Fruit fly (Drosophila melanogaster) whole organism, embryonic: ENCODE results near the gene CG43894.
A peak's percentile ranks its signal among the peaks of the same experiment; 100 is the strongest.

Source experiments
- Aef1 ChIP-seq: fragments of 200-800 bp; sonication (Bioruptor generic); IDR thresholded peaks from 3 replicates; pipeline ENCODE4 v1.3.6; 2022; ENCODE audit warnings: missing biosample characterization, missing genetic modification characterization
- Asciz ChIP-seq: fragments of 200-800 bp; sonication (Bioruptor generic); optimal IDR thresholded peaks from 2 replicates; lab custom pipeline; 2017; ENCODE audit warnings: missing biosample characterization, mild to moderate bottlenecking, missing genetic modification characterization, missing genetic modification reagents
- Bdp1 ChIP-seq: fragments of 200-800 bp; sonication (Bioruptor generic); optimal IDR thresholded peaks from 3 replicates; lab custom pipeline; 2016; ENCODE audit warnings: missing biosample characterization, missing genetic modification characterization
- CG10209 ChIP-seq: fragments of 200-800 bp; sonication (Bioruptor generic); optimal IDR thresholded peaks from 3 replicates; lab custom pipeline; 2017; ENCODE audit warnings: missing biosample characterization, mild to moderate bottlenecking, missing genetic modification characterization, missing genetic modification reagents
- CG10267 ChIP-seq: fragments of 200-800 bp; sonication (Bioruptor generic); optimal IDR thresholded peaks from 2 replicates; lab custom pipeline; 2018; ENCODE audit warnings: missing biosample characterization, mild to moderate bottlenecking, missing genetic modification characterization, moderate library complexity
- CG10462 ChIP-seq: fragments of 200-800 bp; sonication (Bioruptor generic); optimal IDR thresholded peaks from 2 replicates; lab custom pipeline; 2016; ENCODE audit warnings: missing biosample characterization, missing genetic modification characterization
- CG10654 ChIP-seq: fragments of 200-800 bp; sonication (Bioruptor generic); optimal IDR thresholded peaks from 2 replicates; lab custom pipeline; 2016; ENCODE audit warnings: missing biosample characterization, missing genetic modification characterization
- CG10979 ChIP-seq: fragments of 200-800 bp; sonication (Bioruptor generic); optimal IDR thresholded peaks from 2 replicates; lab custom pipeline; 2018; ENCODE audit warnings: missing biosample characterization, mild to moderate bottlenecking, missing genetic modification characterization, moderate library complexity
- CG11695 ChIP-seq: fragments of 200-800 bp; sonication (Bioruptor generic); IDR thresholded peaks from 3 replicates; pipeline ENCODE4 v1.3.6; 2022; ENCODE audit warnings: missing biosample characterization, missing genetic modification characterization
- CG14050 ChIP-seq: fragments of 200-800 bp; sonication (Bioruptor generic); IDR thresholded peaks from 3 replicates; pipeline ENCODE4 v1.3.6; 2022; ENCODE audit warnings: missing biosample characterization, missing genetic modification characterization
- CG15696 ChIP-seq: fragments of 200-800 bp; sonication (Bioruptor generic); optimal IDR thresholded peaks from 2 replicates; lab custom pipeline; 2019; ENCODE audit warnings: missing biosample characterization, mild to moderate bottlenecking, missing genetic modification characterization, moderate library complexity
- CG17912 ChIP-seq: fragments of 200-800 bp; sonication (Bioruptor generic); optimal IDR thresholded peaks from 2 replicates; lab custom pipeline; 2018; ENCODE audit warnings: missing biosample characterization, mild to moderate bottlenecking, missing genetic modification characterization
- CG1792 ChIP-seq: fragments of 200-800 bp; sonication (Bioruptor generic); optimal IDR thresholded peaks from 2 replicates; lab custom pipeline; 2016; ENCODE audit warnings: missing biosample characterization, missing genetic modification characterization
- CG18262 ChIP-seq: fragments of 200-800 bp; optimal IDR thresholded peaks from 3 replicates; lab custom pipeline; 2019; ENCODE audit warnings: missing biosample characterization, mild to moderate bottlenecking, missing genetic modification characterization, moderate library complexity
- CG2129 ChIP-seq: fragments of 200-800 bp; sonication (Bioruptor generic); IDR thresholded peaks from 2 replicates; pipeline ENCODE4 v1.3.6; 2022; ENCODE audit warnings: missing biosample characterization, missing genetic modification characterization; ENCODE audit not compliant: partially characterized antibody
- CG2875 ChIP-seq: fragments of 200-800 bp; sonication (Bioruptor generic); optimal IDR thresholded peaks from 2 replicates; lab custom pipeline; 2017; ENCODE audit warnings: missing biosample characterization, mild to moderate bottlenecking, missing genetic modification characterization, missing genetic modification reagents
- CG4854 ChIP-seq: fragments of 200-800 bp; sonication (Bioruptor generic); optimal IDR thresholded peaks from 2 replicates; lab custom pipeline; 2016; ENCODE audit warnings: missing biosample characterization, missing genetic modification characterization, inconsistent platforms
- CG6791 ChIP-seq: fragments of 200-800 bp; sonication (Bioruptor generic); IDR thresholded peaks from 3 replicates; pipeline ENCODE4 v1.3.6; 2022; ENCODE audit warnings: missing biosample characterization, missing genetic modification characterization; ENCODE audit not compliant: partially characterized antibody
- CG7556 ChIP-seq: fragments of 200-800 bp; sonication (Bioruptor generic); optimal IDR thresholded peaks from 2 replicates; lab custom pipeline; 2017; ENCODE audit warnings: missing biosample characterization, mild to moderate bottlenecking, missing genetic modification characterization
- CG7963 ChIP-seq: fragments of 200-800 bp; sonication (Bioruptor generic); IDR thresholded peaks from 3 replicates; pipeline ENCODE4 v1.3.6; 2022; ENCODE audit warnings: missing biosample characterization, missing genetic modification characterization; ENCODE audit not compliant: partially characterized antibody
- CG9215 ChIP-seq: fragments of 200-800 bp; sonication (Bioruptor generic); IDR thresholded peaks from 2 replicates; pipeline ENCODE4 v1.3.6; 2022; ENCODE audit warnings: missing biosample characterization, missing genetic modification characterization
- Dbx ChIP-seq: fragments of 200-800 bp; sonication (Bioruptor generic); IDR thresholded peaks from 3 replicates; pipeline ENCODE4 v1.3.6; 2022; ENCODE audit warnings: missing biosample characterization, missing genetic modification characterization
- Eip74EF ChIP-seq, 2 experiments: fragments of 200-800 bp in 1 of 2; fragments of >200 bp in 1 of 2; sonication (Bioruptor generic) in 1 of 2; optimal IDR thresholded peaks; 2 replicates each; lab custom pipeline; 2017 to 2019; ENCODE audit warnings: missing biosample characterization in 2 of 2, missing genetic modification characterization in 2 of 2, mild to moderate bottlenecking in 1 of 2, moderate library complexity in 1 of 2
- HmgD ChIP-seq: fragments of 200-800 bp; sonication (Bioruptor generic); optimal IDR thresholded peaks from 3 replicates; lab custom pipeline; 2016; ENCODE audit warnings: missing biosample characterization, missing genetic modification characterization
- Med ChIP-seq: fragments of 200-800 bp; sonication (Bioruptor generic); peaks from one replicate; lab custom pipeline; 2016; ENCODE audit warnings: missing biosample characterization, missing genetic modification characterization, mild to moderate bottlenecking, inconsistent platforms, moderate library complexity
- NFAT ChIP-seq: fragments of 200-800 bp; sonication (Bioruptor generic); IDR thresholded peaks from 2 replicates; pipeline ENCODE4 v1.3.6; 2022; ENCODE audit warnings: missing biosample characterization, missing genetic modification characterization
- Nf-YA ChIP-seq: fragments of 200-800 bp; sonication (Bioruptor generic); IDR thresholded peaks from 2 replicates; pipeline ENCODE4 v1.3.6; 2022; ENCODE audit warnings: missing biosample characterization, missing genetic modification characterization
- aop ChIP-seq: fragments of 200-800 bp; sonication (Bioruptor generic); IDR thresholded peaks from 2 replicates; pipeline ENCODE4 v1.3.6; 2022; ENCODE audit warnings: missing biosample characterization, missing genetic modification characterization
- ase ChIP-seq: fragments of 200-800 bp; sonication (Bioruptor generic); IDR thresholded peaks from 3 replicates; pipeline ENCODE4 v1.3.6; 2022; ENCODE audit warnings: missing biosample characterization, missing genetic modification characterization
- ato ChIP-seq: fragments of 200-800 bp; sonication (Bioruptor generic); IDR thresholded peaks from 2 replicates; pipeline ENCODE4 v1.3.6; 2022; ENCODE audit warnings: missing biosample characterization, missing genetic modification characterization; ENCODE audit not compliant: partially characterized antibody
- crc ChIP-seq: fragments of 200-800 bp; sonication (Bioruptor generic); optimal IDR thresholded peaks from 2 replicates; lab custom pipeline; 2016; ENCODE audit warnings: missing biosample characterization, missing genetic modification characterization
- eve ChIP-seq, 2 experiments: fragments of >200 bp; optimal IDR thresholded peaks; 2 replicates each; lab custom pipeline; 2017; ENCODE audit warnings: missing biosample characterization in 2 of 2, missing genetic modification characterization in 2 of 2
- fd64A ChIP-seq: fragments of 200-800 bp; sonication (Bioruptor generic); optimal IDR thresholded peaks from 3 replicates; lab custom pipeline; 2018; ENCODE audit warnings: missing biosample characterization, mild to moderate bottlenecking, missing genetic modification characterization
- ftz-f1 ChIP-seq: fragments of 200-800 bp; sonication (Bioruptor generic); optimal IDR thresholded peaks from 2 replicates; lab custom pipeline; 2016; ENCODE audit warnings: missing biosample characterization, missing genetic modification characterization
- gro ChIP-seq: fragments of 200-800 bp; sonication (Bioruptor generic); optimal IDR thresholded peaks from 2 replicates; lab custom pipeline; 2016; ENCODE audit warnings: missing biosample characterization, missing genetic modification characterization
- ind ChIP-seq: fragments of 200-800 bp; sonication (Bioruptor generic); optimal IDR thresholded peaks from 3 replicates; lab custom pipeline; 2016; ENCODE audit warnings: missing biosample characterization, missing genetic modification characterization
- lbe ChIP-seq: fragments of 200-800 bp; sonication (Bioruptor generic); optimal IDR thresholded peaks from 2 replicates; lab custom pipeline; 2016; ENCODE audit warnings: missing biosample characterization, mild to moderate bottlenecking, missing genetic modification characterization
- lola ChIP-seq, 3 experiments: fragments of >200 bp in 2 of 3; fragments of 200-800 bp in 1 of 3; sonication (Bioruptor generic) in 1 of 3; optimal IDR thresholded peaks; 2 replicates each; lab custom pipeline; 2017 to 2019; ENCODE audit warnings: missing biosample characterization in 3 of 3, missing genetic modification characterization in 3 of 3, mild to moderate bottlenecking in 1 of 3, moderate library complexity in 1 of 3
- luna ChIP-seq: fragments of 200-800 bp; sonication (Bioruptor generic); optimal IDR thresholded peaks from 2 replicates; lab custom pipeline; 2016; ENCODE audit warnings: missing biosample characterization, missing genetic modification characterization
- mirr ChIP-seq: fragments of 200-800 bp; sonication (Bioruptor generic); optimal IDR thresholded peaks from 3 replicates; lab custom pipeline; 2018; ENCODE audit warnings: missing biosample characterization, mild to moderate bottlenecking, missing genetic modification characterization
- odd ChIP-seq: fragments of 200-800 bp; sonication (Bioruptor generic); optimal IDR thresholded peaks from 2 replicates; lab custom pipeline; 2017; ENCODE audit warnings: missing biosample characterization, mild to moderate bottlenecking, missing genetic modification characterization
- pita ChIP-seq: fragments of 200-800 bp; sonication (Bioruptor generic); optimal IDR thresholded peaks from 2 replicates; lab custom pipeline; 2017; ENCODE audit warnings: missing biosample characterization, mild to moderate bottlenecking, missing genetic modification characterization
- row ChIP-seq: fragments of 200-800 bp; sonication (Bioruptor generic); IDR thresholded peaks from 3 replicates; pipeline ENCODE4 v1.3.6; 2022; ENCODE audit warnings: missing biosample characterization, missing genetic modification characterization
- salm ChIP-seq: fragments of 200-800 bp; sonication (Bioruptor generic); optimal IDR thresholded peaks from 2 replicates; lab custom pipeline; 2018; ENCODE audit warnings: missing biosample characterization, mild to moderate bottlenecking, missing genetic modification characterization
- sima ChIP-seq: fragments of 200-800 bp; sonication (Bioruptor generic); optimal IDR thresholded peaks from 2 replicates; lab custom pipeline; 2016; ENCODE audit warnings: missing biosample characterization, missing genetic modification characterization
- so ChIP-seq: fragments of 200-800 bp; sonication (Bioruptor generic); IDR thresholded peaks from 3 replicates; pipeline ENCODE4 v1.3.6; 2022; ENCODE audit warnings: missing biosample characterization, missing genetic modification characterization
- wor ChIP-seq: fragments of 200-800 bp; sonication (Bioruptor generic); IDR thresholded peaks from 2 replicates; pipeline ENCODE4 v1.3.6; 2022; ENCODE audit warnings: missing biosample characterization, missing genetic modification characterization
- zen2 ChIP-seq: fragments of 200-800 bp; sonication (Bioruptor generic); IDR thresholded peaks from 3 replicates; pipeline ENCODE4 v1.3.6; 2022; ENCODE audit warnings: missing biosample characterization, missing genetic modification characterization; ENCODE audit not compliant: partially characterized antibody
- zf30C ChIP-seq: fragments of 200-800 bp; sonication (Bioruptor generic); optimal IDR thresholded peaks from 3 replicates; lab custom pipeline; 2018; ENCODE audit warnings: missing biosample characterization, mild to moderate bottlenecking, missing genetic modification characterization

The CG43894 gene

dm6 chr3L:12913609-12914266 lies 24.2 kb downstream of the CG43894 start, which contains the start of gene CG32115 (continued):
- TF ChIP-seq so (GFP tag; lab: Robert Waterston, UW) (peak; percentile 92), CG7963 (GFP tag; lab: Robert Waterston, UW) (no peak), row (GFP tag; lab: Robert Waterston, UW) (peak; percentile 99), CG14050 (peak; percentile 90), CG2129 (GFP tag; lab: Robert Waterston, UW) (no peak), Bdp1 (GFP tag; lab: Kevin White, UChicago) (peak; percentile 75), CG4854 (GFP tag; lab: Kevin White, UChicago) (peak; percentile 88), CG15696 (peak; percentile 74), CG10267 (tag; lab: Kevin White, UChicago) (peak; percentile 83), Dbx (GFP tag; lab: Robert Waterston, UW) (peak; percentile 97), crc (peak; percentile 91), CG18262 (peak; percentile 91), CG2875 (GFP tag; lab: Kevin White, UChicago) (peak; percentile 78), ase (GFP tag; lab: Robert Waterston, UW) (peak; percentile 95), aop (GFP tag; lab: Robert Waterston, UW) (peak; percentile 66), mirr (GFP tag; lab: Kevin White, UChicago) (peak; percentile 96), Aef1 (peak; percentile 93), CG17912 (GFP tag; lab: Kevin White, UChicago) (peak; percentile 73), pita (GFP tag; lab: Kevin White, UChicago) (no peak), CG10209 (peak; percentile 95), ato (GFP tag; lab: Robert Waterston, UW) (no peak), CG10979 (no peak), CG10654 (GFP tag; lab: Kevin White, UChicago) (peak; percentile 92), HmgD (GFP tag; lab: Kevin White, UChicago) (peak; percentile 15), Nf-YA (GFP tag; lab: Robert Waterston, UW) (peak; percentile 86), sima (GFP tag; lab: Kevin White, UChicago) (peak; percentile 75), luna (GFP tag; lab: Kevin White, UChicago) (peak; percentile 91), Asciz (GFP tag; lab: Kevin White, UChicago) (peak; percentile 83), odd (GFP tag; lab: Kevin White, UChicago) (peak; percentile 81), eve (GFP tag; optimal IDR thresholded peaks at IDR 0.05; lab: Kevin White, UChicago) (peak in 1 of 2 experiments; percentile 46), gro (GFP tag; lab: Kevin White, UChicago) (peak; percentile 96), ind (GFP tag; lab: Kevin White, UChicago) (peak; percentile 96), Med (GFP tag; lab: Kevin White, UChicago) (peak; percentile 99), zen2 (peak; percentile 33; the same call in 1 of the 3 replicates), fd64A (peak; percentile 60), salm (tag; lab: Kevin White, UChicago) (peak; percentile 91), CG10462 (GFP tag; lab: Kevin White, UChicago) (peak; percentile 71), CG1792 (GFP tag; lab: Kevin White, UChicago) (peak; percentile 90), NFAT (peak; percentile 95), lola (GFP tag; optimal IDR thresholded peaks at IDR 0.05; lab: Kevin White, UChicago) (no peak), ftz-f1 (GFP tag; lab: Kevin White, UChicago) (peak; percentile 41), CG11695 (GFP tag; lab: Robert Waterston, UW) (peak; percentile 94), Eip74EF (GFP tag; optimal IDR thresholded peaks at IDR 0.05; lab: Kevin White, UChicago) (peak in 1 of 2 experiments; percentile 92), lbe (peak; percentile 96), CG7556 (GFP tag; lab: Kevin White, UChicago) (peak; percentile 89), CG9215 (GFP tag; lab: Robert Waterston, UW) (peak; percentile 93), zf30C (no peak), CG6791 (GFP tag; lab: Robert Waterston, UW) (no peak), wor (peak; percentile 86)
